Fruit fly (Drosophila melanogaster): ENCODE results near the gene Usp8.

DNA sequence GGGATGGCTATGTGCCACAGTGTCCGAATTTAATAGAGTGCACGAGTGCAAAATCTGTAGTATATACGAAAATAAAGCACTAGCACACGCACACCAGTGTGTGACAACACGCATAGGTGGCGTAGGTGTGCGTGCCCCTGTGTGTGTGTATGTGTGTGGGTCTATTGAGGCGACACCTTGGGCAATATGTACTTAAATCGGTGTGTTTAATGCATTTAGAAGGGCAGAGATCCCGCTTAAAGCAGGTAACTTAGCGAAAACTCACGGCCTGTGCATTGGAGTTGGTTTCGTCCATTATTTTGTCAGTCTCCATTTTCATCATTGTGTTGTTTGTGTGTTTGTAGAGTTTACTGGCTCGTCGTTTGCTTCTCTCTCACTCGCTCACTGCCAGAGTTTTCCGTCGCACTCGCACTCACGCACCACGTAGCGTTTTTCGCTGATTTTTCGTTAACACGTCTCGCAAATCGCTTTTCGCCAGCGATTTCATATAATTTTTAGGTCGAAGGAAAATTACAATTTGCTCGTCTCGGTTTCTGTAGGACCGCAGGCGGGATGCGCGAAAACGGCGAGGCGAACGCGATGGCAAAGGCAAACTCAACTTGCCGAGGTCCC, 7.3 kb upstream of the Usp8 start:
- TF ChIP-seq CG33017 (tag; optimal IDR thresholded peaks at IDR 0.05) (no peak), Mnt (GFP tag; optimal IDR thresholded peaks at IDR 0.05) (no peak), Clk (GFP tag; optimal IDR thresholded peaks at IDR 0.05) (no peak), CG14711 (tag; optimal IDR thresholded peaks at IDR 0.05) (no peak), ovo (GFP tag; optimal IDR thresholded peaks at IDR 0.05) (no peak), Hr96 (GFP tag; optimal IDR thresholded peaks at IDR 0.05) (no peak), CG5204 (GFP tag; optimal IDR thresholded peaks at IDR 0.05) (no peak), CG12768 (GFP tag; optimal IDR thresholded peaks at IDR 0.05) (no peak)

Measured in whole organism, adult.